Fruit fly (Drosophila melanogaster) S2 (cell line): ENCODE data around the gene Hsp70Aa.

Experiments
- CG8478 ChIP-seq: fragments of >200 bp; optimal IDR thresholded peaks from 2 replicates; lab custom pipeline; 2018
- CTCF ChIP-seq, 2 experiments: fragments of >200 bp; optimal IDR thresholded peaks; 2 replicates each; lab custom pipeline; 2018

DNA sequence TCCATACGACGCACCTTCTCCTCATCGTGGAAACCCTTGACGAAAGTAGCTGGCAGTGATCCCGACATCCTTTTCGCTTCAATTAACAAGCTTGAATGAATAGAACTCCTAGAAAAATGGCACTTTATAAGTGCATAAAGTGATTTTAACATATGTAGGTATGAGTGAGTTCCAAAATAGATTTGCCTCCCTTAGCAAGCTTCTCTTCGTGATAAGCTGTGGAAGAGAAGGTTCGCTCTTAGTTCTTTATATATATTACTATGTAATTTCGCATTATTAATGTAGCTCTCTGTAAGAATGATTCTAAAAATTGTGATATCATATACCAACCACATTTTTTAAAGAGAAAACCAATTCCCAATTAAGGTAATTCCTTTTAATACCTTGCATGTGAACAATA is 28.1 kb upstream of the Hsp70Aa start, which contains the start of gene CG3397:
- TF ChIP-seq CG8478 (lab: Kevin White, UChicago) (no peak), CTCF (optimal IDR thresholded peaks at IDR 0.05; lab: Kevin White, UChicago) (no peak)
